Worm (Caenorhabditis elegans): ENCODE measurements around the gene H08M01.1.

DNA sequence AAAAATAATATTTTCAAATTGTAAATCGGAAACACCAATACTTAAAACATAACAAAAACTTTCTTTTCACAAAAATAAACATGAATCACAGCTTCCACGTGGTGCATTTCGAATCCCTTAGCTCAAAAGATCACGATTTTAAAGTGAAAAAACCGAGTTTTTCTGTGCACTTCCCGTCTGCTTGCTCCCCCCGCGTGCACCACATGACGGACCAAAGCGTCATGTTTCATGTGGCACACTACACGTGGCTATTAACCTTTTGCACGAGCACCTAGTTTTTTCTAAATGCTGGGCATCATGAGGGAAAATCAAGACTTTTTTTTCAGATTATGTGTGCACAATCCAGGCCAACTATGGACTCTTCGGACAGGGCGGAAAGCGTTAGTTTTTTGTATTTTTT lies 44.6 kb upstream of the H08M01.1 start:
- TF ChIP-seq blmp-1 (tag; optimal IDR thresholded peaks at IDR 0.05; ENCODE audit: insufficient read depth) (no peak), alr-1 (tag; optimal IDR thresholded peaks at IDR 0.05) (no peak), aly-2 (tag; optimal IDR thresholded peaks at IDR 0.05) (no peak), snpc-4 (tag; optimal IDR thresholded peaks at IDR 0.05) (no peak), lsy-2 (tag; optimal IDR thresholded peaks at IDR 0.05) (peak in 1 of 2 experiments; percentile 51), unc-55 (GFP tag; optimal IDR thresholded peaks at IDR 0.05) (no peak), nhr-11 (tag; optimal IDR thresholded peaks at IDR 0.05) (no peak)
